Fruit fly (Drosophila melanogaster): Measurements from ENCODE around the gene Wnk.
A peak's percentile ranks its signal among the peaks of the same experiment; 100 is the strongest.

Gene Wnk

DNA sequence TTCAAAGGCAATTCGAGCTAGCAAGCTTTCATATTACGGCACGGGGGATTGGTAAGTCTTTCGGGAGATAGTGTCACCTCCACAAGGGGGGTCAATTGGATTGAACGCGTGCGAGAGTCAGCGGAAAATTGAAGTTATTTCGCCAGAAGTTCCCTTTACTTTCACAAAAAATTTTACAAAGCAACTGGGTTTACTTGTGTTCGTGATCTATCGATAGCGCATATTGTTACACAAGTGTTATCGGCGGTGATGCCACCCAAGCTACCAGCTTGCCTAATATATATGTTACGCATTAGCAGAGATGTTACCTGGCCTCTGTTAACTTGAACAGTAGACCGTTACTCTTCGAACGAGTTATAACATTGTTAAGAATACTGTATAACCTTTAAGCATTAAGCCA lies at the start of gene Wnk (continued):
- TF ChIP-seq BEAF-32 (GFP tag; optimal IDR thresholded peaks at IDR 0.05): peak; percentile 80
- peak; percentile 81 for TF ChIP-seq YL-1 (GFP tag; optimal IDR thresholded peaks at IDR 0.05)
- TF ChIP-seq CG9932 (GFP tag; IDR thresholded peaks at IDR 0.05): no peak
- 0 out of 3 replicates have a peak, but pooled peaks have one; percentile 39 for TF ChIP-seq hb (GFP tag; IDR thresholded peaks at IDR 0.05; ENCODE audit: partially characterized antibody)
- TF ChIP-seq Bgb (GFP tag; IDR thresholded peaks at IDR 0.05; ENCODE audit: partially characterized antibody): peak; percentile 86
- no peak for TF ChIP-seq CG6813 (GFP tag; optimal IDR thresholded peaks at IDR 0.05)
- TF ChIP-seq nerfin-2 (GFP tag; IDR thresholded peaks at IDR 0.05; ENCODE audit: partially characterized antibody): peak; percentile 64; the same call in 1 of the 2 replicates
- peak; percentile 93 for TF ChIP-seq Myb (GFP tag; optimal IDR thresholded peaks at IDR 0.05)
- TF ChIP-seq CG9797 (GFP tag; optimal IDR thresholded peaks at IDR 0.05): peak; percentile 33
- peak; percentile 83 for TF ChIP-seq Opbp (GFP tag; IDR thresholded peaks at IDR 0.05; ENCODE audit: partially characterized antibody)
- peak; percentile 30; the same call in 1 of the 2 replicates for TF ChIP-seq E2f2 (GFP tag; IDR thresholded peaks at IDR 0.05)
- TF ChIP-seq tna (GFP tag; IDR thresholded peaks at IDR 0.05; ENCODE audit: partially characterized antibody): peak; percentile 81
- TF ChIP-seq Poxn (GFP tag; IDR thresholded peaks at IDR 0.05): no peak
- TF ChIP-seq CG13287 (GFP tag; IDR thresholded peaks at IDR 0.05; ENCODE audit: partially characterized antibody): peak; percentile 85
- TF ChIP-seq bbx (GFP tag; IDR thresholded peaks at IDR 0.05; ENCODE audit: partially characterized antibody): peak; percentile 83
- TF ChIP-seq HLH4C (GFP tag; IDR thresholded peaks at IDR 0.05; ENCODE audit: partially characterized antibody): peak; percentile 74
- peak; percentile 34; the same call in 1 of the 2 replicates for TF ChIP-seq CG42726 (GFP tag; IDR thresholded peaks at IDR 0.05; ENCODE audit: partially characterized antibody)
- peak; percentile 81 for TF ChIP-seq unc-4 (GFP tag; IDR thresholded peaks at IDR 0.05; ENCODE audit: partially characterized antibody)
- TF ChIP-seq Sin3A (optimal IDR thresholded peaks at IDR 0.05): peak; percentile 36

dm6 chr3L:21604265-21604664 lies 49.5 kb upstream of the Wnk start:
- TF ChIP-seq CG10366 (GFP tag; IDR thresholded peaks at IDR 0.05) (peak; percentile 51), NC2α (GFP tag; optimal IDR thresholded peaks at IDR 0.05) (no peak), gcm2 (GFP tag; optimal IDR thresholded peaks at IDR 0.05) (no peak), CG17612 (GFP tag; IDR thresholded peaks at IDR 0.05) (no peak), gfzf (GFP tag; optimal IDR thresholded peaks at IDR 0.05) (peak; percentile 1), CG1832 (GFP tag; optimal IDR thresholded peaks at IDR 0.05) (no peak), sob (GFP tag; IDR thresholded peaks at IDR 0.05) (peak; percentile 73), ATbp (GFP tag; optimal IDR thresholded peaks at IDR 0.05) (no peak), corto (GFP tag; optimal IDR thresholded peaks at IDR 0.05) (no peak), cato (GFP tag; optimal IDR thresholded peaks at IDR 0.05; ENCODE audit: borderline replicate concordance) (no peak), ind (GFP tag; optimal IDR thresholded peaks at IDR 0.05) (peak; percentile 42), ato (GFP tag; IDR thresholded peaks at IDR 0.05; ENCODE audit: partially characterized antibody) (no peak), CG4617 (GFP tag; optimal IDR thresholded peaks at IDR 0.05; ENCODE audit: borderline replicate concordance) (peak; percentile 46), tx (GFP tag; optimal IDR thresholded peaks at IDR 0.05) (peak; percentile 4), crp (GFP tag; optimal IDR thresholded peaks at IDR 0.05) (no peak), CG17385 (GFP tag; optimal IDR thresholded peaks at IDR 0.05) (peak; percentile 23), cg (GFP tag; optimal IDR thresholded peaks at IDR 0.05) (no peak), CG8089 (GFP tag; optimal IDR thresholded peaks at IDR 0.05) (peak; percentile 79), Mad (GFP tag; optimal IDR thresholded peaks at IDR 0.05) (peak; percentile 52), eve (GFP tag; optimal IDR thresholded peaks at IDR 0.05) (no peak), Hmr (GFP tag; optimal IDR thresholded peaks at IDR 0.05) (peak; percentile 52), CG12942 (GFP tag; optimal IDR thresholded peaks at IDR 0.05) (peak; percentile 35), CG5953 (GFP tag; IDR thresholded peaks at IDR 0.05) (no peak), CG9817 (tag; optimal IDR thresholded peaks at IDR 0.05) (peak; percentile 62), Ravus (GFP tag; IDR thresholded peaks at IDR 0.05) (no peak), Six4 (GFP tag; optimal IDR thresholded peaks at IDR 0.05) (peak; percentile 26), Dip3 (GFP tag; optimal IDR thresholded peaks at IDR 0.05) (peak; percentile 40), CG17829 (tag; optimal IDR thresholded peaks at IDR 0.05) (peak; percentile 51), NfI (GFP tag; optimal IDR thresholded peaks at IDR 0.05) (peak; percentile 53), CG15696 (tag; optimal IDR thresholded peaks at IDR 0.05) (peak; percentile 70)
